Worm (Caenorhabditis elegans): ENCODE results near the gene atx-3.

The atx-3 gene

DNA sequence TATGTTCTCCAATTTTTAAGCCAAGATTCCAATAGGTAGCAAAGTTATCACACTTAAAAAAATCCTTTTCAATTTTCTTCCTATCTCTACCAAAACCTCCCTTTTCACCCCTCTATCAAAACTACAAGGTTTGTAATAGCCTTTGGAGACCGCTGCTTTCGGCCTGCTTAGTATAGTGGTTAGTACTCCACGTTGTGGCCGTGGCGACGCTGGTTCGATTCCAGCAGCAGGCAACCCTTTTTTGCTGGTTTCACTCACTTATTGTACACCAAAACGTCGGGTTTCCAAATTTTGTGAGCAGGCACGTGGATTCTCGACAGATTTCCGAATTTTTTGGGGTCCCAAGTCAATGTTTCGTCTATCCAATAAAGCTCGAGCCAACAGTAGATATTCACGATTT, 23.4 kb downstream of the atx-3 start (continued):
- TF ChIP-seq ceh-63 (GFP tag; optimal IDR thresholded peaks at IDR 0.05) (no peak), ztf-4 (tag; optimal IDR thresholded peaks at IDR 0.05) (no peak), nhr-85 (tag) (no peak), Y116A8C.19 (tag; optimal IDR thresholded peaks at IDR 0.05; ENCODE audit: borderline replicate concordance) (no peak), hpl-2 (GFP tag; optimal IDR thresholded peaks at IDR 0.05) (no peak), isw-1 (GFP tag; IDR thresholded peaks at IDR 0.05) (no peak), sptf-1 (tag; optimal IDR thresholded peaks at IDR 0.05) (no peak), nhr-47 (tag; optimal IDR thresholded peaks at IDR 0.05) (peak; percentile 44), C34B4.2 (tag; optimal IDR thresholded peaks at IDR 0.05) (no peak), nhr-237 (tag; optimal IDR thresholded peaks at IDR 0.05) (no peak), ceh-8 (GFP tag; optimal IDR thresholded peaks at IDR 0.05) (no peak), swsn-7 (tag; optimal IDR thresholded peaks at IDR 0.05) (no peak), C16A3.4 (tag; optimal IDR thresholded peaks at IDR 0.05) (peak; percentile 37), jun-1 (tag; optimal IDR thresholded peaks at IDR 0.05) (no peak), vab-15 (tag; optimal IDR thresholded peaks at IDR 0.05) (no peak), nhr-28 (tag; optimal IDR thresholded peaks at IDR 0.05) (no peak), C04F5.9 (tag; optimal IDR thresholded peaks at IDR 0.05) (no peak), nhr-77 (tag; optimal IDR thresholded peaks at IDR 0.05) (no peak), unc-86 (tag; optimal IDR thresholded peaks at IDR 0.05) (no peak), zip-4 (GFP tag; optimal IDR thresholded peaks at IDR 0.05) (no peak), pax-3 (tag; optimal IDR thresholded peaks at IDR 0.05) (no peak), unc-62 (GFP tag; optimal IDR thresholded peaks at IDR 0.05) (no peak), sup-37 (GFP tag; optimal IDR thresholded peaks at IDR 0.05) (no peak), fos-1 (tag; optimal IDR thresholded peaks at IDR 0.05) (no peak), efl-3 (GFP tag; optimal IDR thresholded peaks at IDR 0.05) (no peak), fkh-10 (GFP tag; optimal IDR thresholded peaks at IDR 0.05) (no peak), egl-27 (tag; optimal IDR thresholded peaks at IDR 0.05) (no peak), ceh-82 (tag; optimal IDR thresholded peaks at IDR 0.05) (peak in 1 of 3 experiments; percentile 29), ceh-90 (tag; optimal IDR thresholded peaks at IDR 0.05) (no peak), ztf-11 (tag; optimal IDR thresholded peaks at IDR 0.05) (no peak), tbx-2 (tag; optimal IDR thresholded peaks at IDR 0.05) (no peak), elt-2 (tag; optimal IDR thresholded peaks at IDR 0.05) (no peak), ceh-88 (GFP tag; IDR thresholded peaks at IDR 0.05) (no peak), tlp-1 (tag; optimal IDR thresholded peaks at IDR 0.05) (no peak), hlh-4 (tag; optimal IDR thresholded peaks at IDR 0.05) (no peak), mab-9 (GFP tag; IDR thresholded peaks at IDR 0.05) (no peak), lsy-2 (tag; optimal IDR thresholded peaks at IDR 0.05) (peak in 1 of 2 experiments; percentile 22), nhr-90 (tag; optimal IDR thresholded peaks at IDR 0.05; ENCODE audit: poor library complexity) (no peak)

DNA sequence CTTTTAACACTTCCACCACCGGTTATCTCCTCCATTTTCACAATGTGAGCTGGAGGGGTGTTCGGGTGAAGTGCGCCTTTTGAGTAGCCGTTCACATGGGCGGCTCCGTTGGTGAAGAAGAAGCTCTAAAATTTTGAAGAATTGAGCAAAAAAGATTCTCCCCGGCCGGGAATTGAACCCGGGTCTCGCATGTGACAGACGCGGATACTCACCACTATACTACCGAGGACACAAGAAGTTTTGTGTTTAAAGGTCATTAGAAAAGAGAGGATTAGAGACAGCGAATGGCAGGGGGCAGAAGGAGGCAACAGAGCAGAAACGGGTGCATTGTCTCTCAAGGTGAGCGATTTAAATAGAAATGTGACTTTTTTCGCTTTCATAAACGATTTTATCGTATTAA, 25.6 kb downstream of the atx-3 start:
- TF ChIP-seq egl-27 (tag; optimal IDR thresholded peaks at IDR 0.05) (no peak), lsy-2 (tag; optimal IDR thresholded peaks at IDR 0.05) (peak; percentile 16 to 57), nhr-90 (tag; optimal IDR thresholded peaks at IDR 0.05; ENCODE audit: poor library complexity) (peak; percentile 17), F16B12.6 (tag; optimal IDR thresholded peaks at IDR 0.05) (no peak), irx-1 (tag; optimal IDR thresholded peaks at IDR 0.05) (peak; percentile 8), pqm-1 (tag; optimal IDR thresholded peaks at IDR 0.05) (no peak), ceh-90 (tag; optimal IDR thresholded peaks at IDR 0.05) (no peak), ceh-82 (tag; optimal IDR thresholded peaks at IDR 0.05) (peak in 2 of 3 experiments; percentile 13 to 74), nhr-20 (tag; optimal IDR thresholded peaks at IDR 0.05) (peak; percentile 44), dsc-1 (tag; optimal IDR thresholded peaks at IDR 0.05) (peak; percentile 43), tlp-1 (tag; optimal IDR thresholded peaks at IDR 0.05) (no peak), alr-1 (tag; optimal IDR thresholded peaks at IDR 0.05; ENCODE audit: borderline replicate concordance) (no peak), fkh-10 (GFP tag; optimal IDR thresholded peaks at IDR 0.05) (no peak), elt-3 (tag; optimal IDR thresholded peaks at IDR 0.05) (peak in 1 of 6 experiments; percentile 30), fkh-4 (tag; optimal IDR thresholded peaks at IDR 0.05; ENCODE audit: borderline replicate concordance) (no peak), efl-1 (optimal IDR thresholded peaks at IDR 0.05) (peak; percentile 33 to 53), efl-1 (GFP tag; optimal IDR thresholded peaks at IDR 0.05 in 1 of 2) (peak; percentile 46 to 94), rnt-1 (tag; optimal IDR thresholded peaks at IDR 0.05) (peak; percentile 66), zag-1 (tag; optimal IDR thresholded peaks at IDR 0.05) (no peak), ces-1 (GFP tag; optimal IDR thresholded peaks at IDR 0.05) (no peak), elt-2 (tag; optimal IDR thresholded peaks at IDR 0.05) (no peak), isw-1 (GFP tag; IDR thresholded peaks at IDR 0.05) (no peak), swsn-7 (tag; optimal IDR thresholded peaks at IDR 0.05) (peak; percentile 51), mep-1 (tag; optimal IDR thresholded peaks at IDR 0.05) (peak; percentile 28), fkh-8 (tag; optimal IDR thresholded peaks at IDR 0.05) (peak; percentile 54)

Data from whole organism, L1 larva.